Worm (Caenorhabditis elegans) whole organism, young adult: Measurements from ENCODE around the gene ssq-2.

Source experiments
- F23B12.7 ChIP-seq: sonication (generic microtip); optimal IDR thresholded peaks from 2 replicates; lab custom pipeline; 2017; ENCODE audit warnings: missing genetic modification characterization, mild to moderate bottlenecking, missing compliant biosample characterization, antibody characterized with exemption, moderate library complexity; ENCODE audit not compliant: insufficient read depth
- athp-1 ChIP-seq: sonication (generic microtip); optimal IDR thresholded peaks from 2 replicates; lab custom pipeline; 2017; ENCODE audit warnings: mild to moderate bottlenecking, missing genetic modification characterization, missing compliant biosample characterization
- ceh-91 ChIP-seq: fragments of 200-800 bp; sonication (Bioruptor generic); IDR thresholded peaks from 2 replicates; pipeline ENCODE4 v1.3.6; 2022; ENCODE audit warnings: missing genetic modification reagents, missing genetic modification characterization, missing compliant biosample characterization
- dpl-1 ChIP-seq: fragments of 150-350 bp; optimal IDR thresholded peaks from 2 replicates; lab custom pipeline; 2014; ENCODE audit warnings: missing biosample characterization, missing genetic modification reagents, missing genetic modification characterization
- hmg-20 ChIP-seq: fragments of 200-800 bp; sonication (Bioruptor generic); IDR thresholded peaks from 2 replicates; pipeline ENCODE4 v1.3.6; 2022; ENCODE audit warnings: missing genetic modification reagents, missing genetic modification characterization, missing compliant biosample characterization
- nfya-2 ChIP-seq: fragments of 200-800 bp; sonication (Bioruptor generic); IDR thresholded peaks from 2 replicates; pipeline ENCODE4 v1.3.6; 2022; ENCODE audit warnings: missing genetic modification reagents, missing genetic modification characterization, missing compliant biosample characterization

DNA sequence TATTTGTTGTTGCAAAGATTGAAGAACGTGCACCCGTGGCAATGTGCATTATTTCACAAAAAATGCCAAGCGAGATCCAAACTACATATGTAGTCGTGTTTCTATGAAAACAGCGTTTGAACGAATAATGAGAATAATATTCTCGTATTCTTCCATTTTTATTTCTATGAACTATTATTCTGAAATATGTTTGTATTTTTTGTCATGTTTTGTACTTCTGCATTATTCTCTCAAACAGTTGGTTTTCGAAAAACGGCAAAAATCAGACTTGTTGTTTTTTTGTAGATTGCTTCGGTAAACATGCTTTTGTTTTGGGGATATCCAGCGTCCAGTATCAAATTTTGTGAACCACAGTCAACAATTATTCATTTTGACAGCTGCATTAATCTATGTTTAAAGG lies 9.7 kb upstream of the ssq-2 start, which contains the start of gene clec-177:
- TF ChIP-seq ceh-91 (GFP tag; lab: Robert Waterston, UW) (no peak), nfya-2 (no peak), athp-1 (no peak), F23B12.7 (tag; lab: Kevin White, UChicago) (no peak), dpl-1 (GFP tag; lab: Kevin White, UChicago) (no peak), hmg-20 (no peak)
